Worm (Caenorhabditis elegans) whole organism, mixed stage, embryonic: Measurements from ENCODE around the gene ufd-2.

Source experiments
- blmp-1 ChIP-seq: fragments of 150-350 bp; optimal IDR thresholded peaks from 2 replicates; lab custom pipeline; 2014; ENCODE audit warnings: missing biosample characterization, missing genetic modification characterization
- ceh-83 ChIP-seq: fragments of 200-800 bp; sonication (Bioruptor generic); optimal IDR thresholded peaks from 2 replicates; lab custom pipeline; 2018; ENCODE audit warnings: mild to moderate bottlenecking, missing genetic modification characterization, missing compliant biosample characterization
- elt-1 ChIP-seq: sonication (generic microtip); optimal IDR thresholded peaks from 2 replicates; lab custom pipeline; 2017; ENCODE audit warnings: missing genetic modification characterization, mild to moderate bottlenecking, missing compliant biosample characterization, antibody characterized with exemption, moderate library complexity, borderline replicate concordance; ENCODE audit not compliant: insufficient read depth
- elt-3 ChIP-seq: fragments of 150-350 bp; optimal IDR thresholded peaks from 2 replicates; lab custom pipeline; 2014; ENCODE audit warnings: missing biosample characterization, missing genetic modification characterization
- lin-13 ChIP-seq: fragments of 150-350 bp; optimal IDR thresholded peaks from 2 replicates; lab custom pipeline; 2014; ENCODE audit warnings: missing biosample characterization, missing genetic modification characterization
- lsy-2 ChIP-seq: fragments of 150-350 bp; optimal IDR thresholded peaks from 2 replicates; lab custom pipeline; 2014; ENCODE audit warnings: missing biosample characterization, missing genetic modification characterization
- nhr-12 ChIP-seq: fragments of 150-350 bp; optimal IDR thresholded peaks from 2 replicates; lab custom pipeline; 2014; ENCODE audit warnings: missing biosample characterization, missing genetic modification characterization
- nhr-2 ChIP-seq: fragments of 150-350 bp; optimal IDR thresholded peaks from 2 replicates; lab custom pipeline; 2014; ENCODE audit warnings: missing biosample characterization, missing genetic modification characterization
- nhr-237 ChIP-seq: fragments of 150-350 bp; optimal IDR thresholded peaks from 2 replicates; lab custom pipeline; 2014; ENCODE audit warnings: missing biosample characterization, missing genetic modification characterization
- pha-4 ChIP-seq: fragments of 150-350 bp; optimal IDR thresholded peaks from 2 replicates; lab custom pipeline; 2018; ENCODE audit warnings: missing biosample characterization, missing genetic modification reagents, missing genetic modification characterization
- sem-2 ChIP-seq: fragments of 200-800 bp; sonication (Bioruptor generic); optimal IDR thresholded peaks from 2 replicates; lab custom pipeline; 2018; ENCODE audit warnings: mild to moderate bottlenecking, missing genetic modification characterization, missing compliant biosample characterization
- snpc-4 ChIP-seq: fragments of 150-350 bp; optimal IDR thresholded peaks from 2 replicates; lab custom pipeline; 2014; ENCODE audit warnings: missing biosample characterization, missing genetic modification characterization
- tbx-8 ChIP-seq: fragments of 200-800 bp; sonication (Bioruptor generic); optimal IDR thresholded peaks from 2 replicates; lab custom pipeline; 2018; ENCODE audit warnings: mild to moderate bottlenecking, missing genetic modification characterization, moderate library complexity, missing compliant biosample characterization
- ztf-11 ChIP-seq: fragments of 150-350 bp; optimal IDR thresholded peaks from 2 replicates; lab custom pipeline; 2014; ENCODE audit warnings: missing biosample characterization, missing genetic modification characterization

- TF ChIP-seq ztf-11 (tag; lab: Kevin White, UChicago) = no peak
- TF ChIP-seq elt-3 = no peak
- TF ChIP-seq nhr-237 (tag; lab: Kevin White, UChicago) = no peak
- peak; percentile 76 for TF ChIP-seq sem-2
- no peak for TF ChIP-seq lsy-2 (tag; lab: Kevin White, UChicago)
- peak; percentile 89 for TF ChIP-seq ceh-83 (GFP tag; lab: Kevin White, UChicago)
- no peak for TF ChIP-seq blmp-1 (tag; lab: Kevin White, UChicago)
- peak; percentile 55 for TF ChIP-seq pha-4 (tag; lab: Kevin White, UChicago)
- TF ChIP-seq elt-1 (tag; lab: Kevin White, UChicago) = no peak
- no peak for TF ChIP-seq nhr-12
- peak; percentile 59 for TF ChIP-seq tbx-8 (GFP tag; lab: Kevin White, UChicago)
- no peak for TF ChIP-seq nhr-2 (tag; lab: Kevin White, UChicago)
- no peak for TF ChIP-seq snpc-4 (tag; lab: Kevin White, UChicago)
- peak; percentile 20 for TF ChIP-seq lin-13 (tag; lab: Kevin White, UChicago)
Observed at ce11 chrII:8075324-8075810, 12.8 kb downstream of the ufd-2 start, which contains the start of gene K02C4.2.
